Worm (Caenorhabditis elegans) whole organism, L4 larva: ENCODE measurements around the gene K11H12.1.
A peak's percentile ranks its signal among the peaks of the same experiment; 100 is the strongest.

Experiments used
- ZK337.2 ChIP-seq: fragments of 200-800 bp; sonication (Bioruptor generic); IDR thresholded peaks from 2 replicates; pipeline ENCODE4 v1.3.6; 2022; ENCODE audit warnings: missing genetic modification reagents, missing genetic modification characterization, missing compliant biosample characterization
- aly-2 ChIP-seq: sonication (generic microtip); optimal IDR thresholded peaks from 2 replicates; lab custom pipeline; 2018; ENCODE audit warnings: missing biosample characterization, missing genetic modification characterization
- ceh-32 ChIP-seq: sonication (generic microtip); optimal IDR thresholded peaks from 2 replicates; lab custom pipeline; 2016; ENCODE audit warnings: mild to moderate bottlenecking, missing genetic modification characterization, missing compliant biosample characterization; ENCODE audit not compliant: poor library complexity
- daf-8 ChIP-seq: fragments of 200-800 bp; sonication (Bioruptor generic); IDR thresholded peaks from 2 replicates; pipeline ENCODE4 v1.3.6; 2022; ENCODE audit warnings: missing genetic modification characterization, missing compliant biosample characterization
- fos-1 ChIP-seq: fragments of 150-350 bp; optimal IDR thresholded peaks from 2 replicates; lab custom pipeline; 2014; ENCODE audit warnings: missing biosample characterization, missing genetic modification characterization
- lsy-2 ChIP-seq, 2 experiments: fragments of 150-350 bp in 1 of 2; sonication (generic microtip) in 1 of 2; optimal IDR thresholded peaks; 2 replicates each; lab custom pipeline; 2014 to 2017; ENCODE audit warnings: missing biosample characterization in 2 of 2, missing genetic modification characterization in 2 of 2
- nhr-10 ChIP-seq: fragments of 150-350 bp; optimal IDR thresholded peaks from 2 replicates; lab custom pipeline; 2014; ENCODE audit warnings: missing biosample characterization, missing genetic modification characterization
- nhr-6 ChIP-seq: fragments of 150-350 bp; optimal IDR thresholded peaks from 2 replicates; lab custom pipeline; 2014; ENCODE audit warnings: missing biosample characterization, missing genetic modification characterization
- nhr-77 ChIP-seq: fragments of 150-350 bp; optimal IDR thresholded peaks from 2 replicates; lab custom pipeline; 2014; ENCODE audit warnings: missing biosample characterization, missing genetic modification characterization
- rbr-2 ChIP-seq: sonication (generic microtip); optimal IDR thresholded peaks from 2 replicates; lab custom pipeline; 2016; ENCODE audit warnings: missing genotype, missing genetic modification characterization, missing compliant biosample characterization
- zag-1 ChIP-seq: fragments of 150-350 bp; optimal IDR thresholded peaks from 2 replicates; lab custom pipeline; 2014; ENCODE audit warnings: missing biosample characterization, missing genetic modification characterization

- TF ChIP-seq nhr-6 (tag; lab: Kevin White, UChicago) (no peak), ceh-32 (tag; lab: Kevin White, UChicago) (no peak), lsy-2 (tag; optimal IDR thresholded peaks at IDR 0.05; lab: Kevin White, UChicago) (peak in 1 of 2 experiments; percentile 8), nhr-10 (tag; lab: Kevin White, UChicago) (no peak), aly-2 (no peak), zag-1 (tag; lab: Kevin White, UChicago) (no peak), rbr-2 (no peak), nhr-77 (tag; lab: Kevin White, UChicago) (no peak), daf-8 (no peak), ZK337.2 (GFP tag; lab: Robert Waterston, UW) (no peak), fos-1 (tag; lab: Kevin White, UChicago) (no peak)
Measured at ce11 chrIV:653138-653848, at the start of gene K11H12.1.
